Fruit fly (Drosophila melanogaster) whole organism, adult: ENCODE measurements around the gene CG33258.

ENCODE experiments used
- CG11617 ChIP-seq: fragments of 200-800 bp; sonication (Bioruptor generic); optimal IDR thresholded peaks from 2 replicates; lab custom pipeline; 2017; ENCODE audit warnings: mild to moderate bottlenecking, missing biosample characterization, missing genetic modification reagents, missing genetic modification characterization
- CG12768 ChIP-seq: fragments of 200-800 bp; sonication (Bioruptor generic); optimal IDR thresholded peaks from 2 replicates; lab custom pipeline; 2017; ENCODE audit warnings: missing biosample characterization, missing genetic modification characterization, mild to moderate bottlenecking, moderate library complexity, missing genetic modification reagents
- CG14711 ChIP-seq: fragments of 200-800 bp; sonication (Bioruptor generic); optimal IDR thresholded peaks from 2 replicates; lab custom pipeline; 2018; ENCODE audit warnings: missing biosample characterization, mild to moderate bottlenecking, missing genetic modification characterization, moderate library complexity
- CG1620 ChIP-seq: fragments of 200-800 bp; sonication (Bioruptor generic); optimal IDR thresholded peaks from 2 replicates; lab custom pipeline; 2016; ENCODE audit warnings: missing biosample characterization, missing genetic modification characterization
- CG7045 ChIP-seq: fragments of 200-800 bp; sonication (Bioruptor generic); optimal IDR thresholded peaks from 2 replicates; lab custom pipeline; 2017; ENCODE audit warnings: missing biosample characterization, mild to moderate bottlenecking, missing genetic modification characterization
- Clk ChIP-seq: fragments of 200-800 bp; sonication (Bioruptor generic); optimal IDR thresholded peaks from 2 replicates; lab custom pipeline; 2017; ENCODE audit warnings: missing biosample characterization, missing genetic modification characterization
- Hr96 ChIP-seq: fragments of 200-800 bp; sonication (Bioruptor generic); optimal IDR thresholded peaks from 2 replicates; lab custom pipeline; 2016; ENCODE audit warnings: missing biosample characterization, missing genetic modification characterization
- Mnt ChIP-seq: fragments of 200-800 bp; sonication (Bioruptor generic); optimal IDR thresholded peaks from 2 replicates; lab custom pipeline; 2016; ENCODE audit warnings: missing biosample characterization, mild to moderate bottlenecking, missing genetic modification characterization
- cnc ChIP-seq, 2 experiments: fragments of >200 bp; optimal IDR thresholded peaks; 2 replicates each; lab custom pipeline; 2017
- kay ChIP-seq: fragments of 200-800 bp; sonication (Bioruptor generic); peaks from one replicate; lab custom pipeline; 2016; ENCODE audit warnings: missing biosample characterization, missing genetic modification characterization, borderline replicate concordance
- toe ChIP-seq: fragments of 200-800 bp; sonication (Bioruptor generic); optimal IDR thresholded peaks from 2 replicates; lab custom pipeline; 2016; ENCODE audit warnings: missing biosample characterization, missing genetic modification characterization

- TF ChIP-seq CG14711 (tag; lab: Kevin White, UChicago) = no peak
- no peak for TF ChIP-seq Clk (GFP tag; lab: Kevin White, UChicago)
- no peak for TF ChIP-seq CG11617 (GFP tag; lab: Kevin White, UChicago)
- TF ChIP-seq toe (GFP tag; lab: Kevin White, UChicago) = no peak
- TF ChIP-seq kay (GFP tag; lab: Kevin White, UChicago) = no peak
- TF ChIP-seq cnc (optimal IDR thresholded peaks at IDR 0.05; lab: Kevin White, UChicago) = no peak
- TF ChIP-seq CG12768 (GFP tag; lab: Kevin White, UChicago) = no peak
- no peak for TF ChIP-seq CG1620
- TF ChIP-seq Mnt (GFP tag; lab: Kevin White, UChicago) = no peak
- TF ChIP-seq Hr96 = no peak
- TF ChIP-seq CG7045 = no peak
Measured at dm6 chr3L:16035185-16035584, 47.2 kb upstream of the CG33258 start, which contains the start of gene CG5895.
